Worm (Caenorhabditis elegans): ENCODE results near the gene nid-1.

Gene nid-1

ce11 chrV:12901301-12901700 is 8.6 kb upstream of the nid-1 start:
- no peak for TF ChIP-seq unc-62 (GFP tag; optimal IDR thresholded peaks at IDR 0.05)

ce11 chrV:12904054-12904453 is 5.9 kb upstream of the nid-1 start, which contains the start of gene ttr-27:
Gene ttr-27 (minus strand): TSS chrV:12904098.
- no peak for TF ChIP-seq unc-62 (GFP tag; optimal IDR thresholded peaks at IDR 0.05)

- TF ChIP-seq unc-62 (GFP tag; optimal IDR thresholded peaks at IDR 0.05): no peak
Measured at ce11 chrV:12905074-12905473, 4.8 kb upstream of the nid-1 start, which contains the start of gene ttr-28. Gene ttr-28 (minus strand): TSS chrV:12905174.

ce11 chrV:12906732-12907131 is 3.2 kb upstream of the nid-1 start, which contains the start of gene ttr-29:
Gene ttr-29 (minus strand): TSS chrV:12906832.
- no peak for TF ChIP-seq unc-62 (GFP tag; optimal IDR thresholded peaks at IDR 0.05)

ce11 chrV:12907436-12907835 is 2.5 kb upstream of the nid-1 start:
- TF ChIP-seq unc-62 (GFP tag; optimal IDR thresholded peaks at IDR 0.05): no peak

- no peak for TF ChIP-seq unc-62 (GFP tag; optimal IDR thresholded peaks at IDR 0.05)
Measured at ce11 chrV:12908614-12909013, 1.3 kb upstream of the nid-1 start.

- no peak for TF ChIP-seq unc-62 (GFP tag; optimal IDR thresholded peaks at IDR 0.05)
Measured at ce11 chrV:12919705-12920104, 9.8 kb downstream of the nid-1 start, which contains the start of gene lipl-1. Gene lipl-1 (plus strand): TSS chrV:12919986.

- TF ChIP-seq unc-62 (GFP tag; optimal IDR thresholded peaks at IDR 0.05): no peak
Measured at ce11 chrV:12921680-12922079, 11.8 kb downstream of the nid-1 start.

ce11 chrV:12922308-12922707 is 12.4 kb downstream of the nid-1 start, which contains the start of gene dhrs-4:
Gene dhrs-4 (plus strand): TSS chrV:12922608.
- no peak for TF ChIP-seq unc-62 (GFP tag; optimal IDR thresholded peaks at IDR 0.05)

- TF ChIP-seq unc-62 (GFP tag; optimal IDR thresholded peaks at IDR 0.05): no peak
Measured at ce11 chrV:12924128-12924527, 14.2 kb downstream of the nid-1 start, which contains the start of gene pqn-67. Gene pqn-67 (plus strand): TSS chrV:12924428.

- TF ChIP-seq unc-62 (GFP tag; optimal IDR thresholded peaks at IDR 0.05): no peak
Measured at ce11 chrV:12928929-12929532, 19.1 kb downstream of the nid-1 start, which contains the start of gene T16G1.2. Gene T16G1.2 (plus strand): TSS chrV:12929482.

- TF ChIP-seq unc-62 (GFP tag; optimal IDR thresholded peaks at IDR 0.05): no peak
Measured at ce11 chrV:12933654-12934053, 23.7 kb downstream of the nid-1 start.

ce11 chrV:12934976-12935375 is 25.1 kb downstream of the nid-1 start, which contains the start of gene T16G1.7:
Gene T16G1.7 (minus strand): TSS chrV:12935112.
- TF ChIP-seq unc-62 (GFP tag; optimal IDR thresholded peaks at IDR 0.05): no peak

ce11 chrV:12937098-12937497 is 27.2 kb downstream of the nid-1 start, which contains the start of gene T16G1.6:
Gene T16G1.6 (minus strand): TSS chrV:12937174.
- no peak for TF ChIP-seq unc-62 (GFP tag; optimal IDR thresholded peaks at IDR 0.05)

- no peak for TF ChIP-seq unc-62 (GFP tag; optimal IDR thresholded peaks at IDR 0.05)
Measured at ce11 chrV:12939434-12939833, 29.5 kb downstream of the nid-1 start, which contains the start of gene T16G1.5. Gene T16G1.5 (minus strand): TSS chrV:12939552.

ce11 chrV:12941797-12942474 is 32.0 kb downstream of the nid-1 start, which contains the start of gene T16G1.4:
Gene T16G1.4 (minus strand): TSS chrV:12941847.
- TF ChIP-seq unc-62 (GFP tag; optimal IDR thresholded peaks at IDR 0.05): no peak

ce11 chrV:12943399-12943798 is 33.5 kb downstream of the nid-1 start:
- no peak for TF ChIP-seq unc-62 (GFP tag; optimal IDR thresholded peaks at IDR 0.05)
